Worm (Caenorhabditis elegans): ENCODE measurements around the gene nhr-175.

The nhr-175 gene

ce11 chrV:13891489-13891888, 25.0 kb downstream of the nhr-175 start:
- no peak for TF ChIP-seq nhr-76 (tag; optimal IDR thresholded peaks at IDR 0.05)
- no peak for TF ChIP-seq nhr-12 (tag; optimal IDR thresholded peaks at IDR 0.05)
- TF ChIP-seq nhr-2 (tag; optimal IDR thresholded peaks at IDR 0.05) = no peak
- TF ChIP-seq mls-2 (tag; optimal IDR thresholded peaks at IDR 0.05) = no peak
- no peak for TF ChIP-seq ztf-11 (tag; optimal IDR thresholded peaks at IDR 0.05)

ce11 chrV:13892457-13893375, 26.2 kb downstream of the nhr-175 start, which contains the start of gene sptl-3:
TSS of gene sptl-3 (plus strand) at chrV:13893325.
- TF ChIP-seq M03D4.4 (tag; optimal IDR thresholded peaks at IDR 0.05) = no peak
- no peak for TF ChIP-seq flh-1 (GFP tag; optimal IDR thresholded peaks at IDR 0.05)
- peak; percentile 17 for TF ChIP-seq unc-62 (GFP tag; optimal IDR thresholded peaks at IDR 0.05)
- TF ChIP-seq mep-1 (tag; optimal IDR thresholded peaks at IDR 0.05) = peak; percentile 14
- TF ChIP-seq sem-2 (GFP tag; optimal IDR thresholded peaks at IDR 0.05) = no peak
- peak; percentile 7 for TF ChIP-seq unc-120 (tag; optimal IDR thresholded peaks at IDR 0.05; ENCODE audit: poor library complexity, severe bottlenecking)
- no peak for TF ChIP-seq drap-1 (GFP tag; optimal IDR thresholded peaks at IDR 0.05)
- TF ChIP-seq nhr-2 (tag; optimal IDR thresholded peaks at IDR 0.05) = no peak

ce11 chrV:13893583-13893982, 27.1 kb downstream of the nhr-175 start:
- TF ChIP-seq ceh-43 (GFP tag; optimal IDR thresholded peaks at IDR 0.05) (no peak), bed-3 (GFP tag; optimal IDR thresholded peaks at IDR 0.05) (no peak), nhr-28 (tag; optimal IDR thresholded peaks at IDR 0.05) (no peak), blmp-1 (tag; optimal IDR thresholded peaks at IDR 0.05) (no peak), M03D4.4 (tag; optimal IDR thresholded peaks at IDR 0.05) (no peak), nhr-12 (tag; optimal IDR thresholded peaks at IDR 0.05) (no peak), ztf-11 (tag; optimal IDR thresholded peaks at IDR 0.05) (no peak), mab-5 (tag; optimal IDR thresholded peaks at IDR 0.05) (no peak), elt-1 (tag; optimal IDR thresholded peaks at IDR 0.05; ENCODE audit: borderline replicate concordance, insufficient read depth) (no peak), nhr-76 (tag; optimal IDR thresholded peaks at IDR 0.05) (no peak), flh-1 (GFP tag; optimal IDR thresholded peaks at IDR 0.05) (no peak), ces-1 (GFP tag; optimal IDR thresholded peaks at IDR 0.05) (no peak)

ce11 chrV:13898356-13898755, 31.9 kb downstream of the nhr-175 start, which contains the start of gene cyp-35C1:
TSS of gene cyp-35C1 (minus strand) at chrV:13898487.
- no peak for TF ChIP-seq mab-5 (tag; optimal IDR thresholded peaks at IDR 0.05)
- TF ChIP-seq snpc-4 (tag; optimal IDR thresholded peaks at IDR 0.05) = no peak
- no peak for TF ChIP-seq flh-1 (GFP tag; optimal IDR thresholded peaks at IDR 0.05)
- TF ChIP-seq unc-62 (GFP tag; optimal IDR thresholded peaks at IDR 0.05) = no peak
- no peak for TF ChIP-seq nhr-2 (tag; optimal IDR thresholded peaks at IDR 0.05)

ce11 chrV:13899213-13899612, 32.7 kb downstream of the nhr-175 start, which contains the start of gene oac-3:
TSS of gene oac-3 (plus strand) at chrV:13899513.
- TF ChIP-seq mep-1 (tag; optimal IDR thresholded peaks at IDR 0.05) = no peak
- no peak for TF ChIP-seq zip-8 (tag; optimal IDR thresholded peaks at IDR 0.05)

- TF ChIP-seq ces-1 (GFP tag; optimal IDR thresholded peaks at IDR 0.05) (no peak), mab-5 (tag; optimal IDR thresholded peaks at IDR 0.05) (no peak), mep-1 (tag; optimal IDR thresholded peaks at IDR 0.05) (no peak), mls-2 (tag; optimal IDR thresholded peaks at IDR 0.05) (no peak), sptf-1 (tag; optimal IDR thresholded peaks at IDR 0.05) (no peak), unc-120 (tag; optimal IDR thresholded peaks at IDR 0.05; ENCODE audit: poor library complexity, severe bottlenecking) (no peak), snpc-4 (tag; optimal IDR thresholded peaks at IDR 0.05) (no peak), lin-32 (GFP tag; optimal IDR thresholded peaks at IDR 0.05) (no peak), nhr-237 (tag; optimal IDR thresholded peaks at IDR 0.05) (no peak), ceh-83 (GFP tag; optimal IDR thresholded peaks at IDR 0.05) (no peak), pha-4 (tag; optimal IDR thresholded peaks at IDR 0.05) (no peak), ceh-43 (GFP tag; optimal IDR thresholded peaks at IDR 0.05) (no peak), lin-13 (tag; optimal IDR thresholded peaks at IDR 0.05) (no peak), ceh-39 (tag; optimal IDR thresholded peaks at IDR 0.05) (no peak), hlh-1 (tag; optimal IDR thresholded peaks at IDR 0.05) (no peak), unc-62 (GFP tag; optimal IDR thresholded peaks at IDR 0.05) (no peak), drap-1 (GFP tag; optimal IDR thresholded peaks at IDR 0.05) (no peak), ztf-11 (tag; optimal IDR thresholded peaks at IDR 0.05) (no peak), nhr-76 (tag; optimal IDR thresholded peaks at IDR 0.05) (no peak), zip-8 (tag; optimal IDR thresholded peaks at IDR 0.05) (no peak)
Observed at ce11 chrV:13902495-13902894, 36.0 kb downstream of the nhr-175 start, which contains the start of gene C06B3.1. TSS of gene C06B3.1 (plus strand) at chrV:13902795.

Measured in whole organism, mixed stage, embryonic.